Worm (Caenorhabditis elegans) whole organism, L2 larva: ENCODE data around the gene Y69E1A.4.
"Not testable (repeated sequence)": the region's sequence is repeated elsewhere in the genome, so short reads cannot be mapped to it uniquely, and the experiment has no call there.

Experiments used
- F13H6.1 ChIP-seq: sonication (generic microtip); optimal IDR thresholded peaks from 2 replicates; lab custom pipeline; 2016; ENCODE audit warnings: missing genetic modification characterization, missing compliant biosample characterization
- nhr-237 ChIP-seq: fragments of 150-350 bp; optimal IDR thresholded peaks from 2 replicates; lab custom pipeline; 2014; ENCODE audit warnings: missing biosample characterization, missing genetic modification characterization
- skn-1 ChIP-seq: sonication (generic microtip); optimal IDR thresholded peaks from 2 replicates; lab custom pipeline; 2017; ENCODE audit warnings: missing biosample characterization, missing genetic modification characterization
- unc-39 ChIP-seq: fragments of 150-350 bp; optimal IDR thresholded peaks from 2 replicates; lab custom pipeline; 2014; ENCODE audit warnings: missing biosample characterization, missing genetic modification characterization
- unc-62 ChIP-seq: fragments of 150-350 bp; optimal IDR thresholded peaks from 2 replicates; lab custom pipeline; 2014; ENCODE audit warnings: missing biosample characterization, missing genetic modification reagents, missing genetic modification characterization

DNA sequence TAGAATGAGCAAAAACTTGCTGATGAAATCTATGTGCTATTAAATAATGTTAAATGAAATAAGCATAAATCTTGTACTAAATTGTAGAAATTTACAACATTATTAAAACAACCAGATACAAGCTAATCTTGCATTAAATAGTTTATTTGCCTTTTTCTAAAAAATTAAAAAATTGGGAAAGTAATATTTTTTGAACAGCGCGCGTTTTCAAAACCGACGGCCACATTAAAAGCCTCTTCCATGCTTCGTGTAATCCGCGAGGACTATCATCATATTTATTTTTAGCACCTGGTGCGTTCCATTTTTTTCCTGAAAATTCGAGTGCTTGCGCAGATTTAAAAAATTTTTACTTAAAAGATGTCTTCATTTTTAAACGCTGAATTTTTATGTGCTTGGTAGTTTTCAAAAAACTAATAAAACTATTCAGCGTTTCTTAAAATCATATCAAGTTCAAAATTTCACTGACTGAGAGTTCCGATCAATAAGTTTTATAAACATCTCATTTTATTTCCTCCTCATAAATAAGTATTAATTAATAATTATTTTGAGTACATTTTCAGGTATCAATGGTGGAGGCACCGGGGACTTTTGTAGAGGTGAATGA, 32.4 kb downstream of the Y69E1A.4 start, which contains the start of gene Y43E12A.3:
- not testable (repeated sequence) for TF ChIP-seq unc-62 (GFP tag; lab: Kevin White, UChicago); nhr-237 (tag; lab: Kevin White, UChicago); F13H6.1 (tag; lab: Kevin White, UChicago); unc-39 (tag; lab: Kevin White, UChicago); skn-1 (tag; lab: Kevin White, UChicago)
